Worm (Caenorhabditis elegans) whole organism, late embryonic: ENCODE data around the gene Y32G9A.3.
A peak's percentile ranks its signal among the peaks of the same experiment; 100 is the strongest.

Source experiments
- C08G9.2 ChIP-seq: sonication (generic microtip); optimal IDR thresholded peaks from 2 replicates; lab custom pipeline; 2016; ENCODE audit warnings: mild to moderate bottlenecking, missing genetic modification characterization, moderate library complexity, missing compliant biosample characterization
- F13H6.1 ChIP-seq: sonication (generic microtip); optimal IDR thresholded peaks from 2 replicates; lab custom pipeline; 2016; ENCODE audit warnings: missing genetic modification characterization, missing compliant biosample characterization
- K02D7.2 ChIP-seq: sonication (generic microtip); optimal IDR thresholded peaks from 2 replicates; lab custom pipeline; 2017; ENCODE audit warnings: mild to moderate bottlenecking, missing genetic modification characterization, missing compliant biosample characterization
- K09A11.1 ChIP-seq: sonication (generic microtip); optimal IDR thresholded peaks from 2 replicates; lab custom pipeline; 2017; ENCODE audit warnings: antibody characterized with exemption, mild to moderate bottlenecking, missing genetic modification characterization, missing compliant biosample characterization; ENCODE audit not compliant: insufficient read depth
- ahr-1 ChIP-seq: sonication (generic microtip); optimal IDR thresholded peaks from 2 replicates; lab custom pipeline; 2016; ENCODE audit warnings: missing genetic modification characterization, missing compliant biosample characterization
- ceh-14 ChIP-seq: sonication (generic microtip); optimal IDR thresholded peaks from 2 replicates; lab custom pipeline; 2016; ENCODE audit warnings: missing genotype, missing genetic modification characterization, missing compliant biosample characterization
- ceh-18 ChIP-seq: sonication (generic microtip); optimal IDR thresholded peaks from 2 replicates; lab custom pipeline; 2016; ENCODE audit warnings: missing genetic modification characterization, missing compliant biosample characterization
- ceh-19 ChIP-seq: fragments of 200-800 bp; sonication (Bioruptor generic); optimal IDR thresholded peaks from 2 replicates; lab custom pipeline; 2018; ENCODE audit warnings: mild to moderate bottlenecking, missing genetic modification characterization, missing compliant biosample characterization
- ceh-2 ChIP-seq: sonication (generic microtip); optimal IDR thresholded peaks from 2 replicates; lab custom pipeline; 2016; ENCODE audit warnings: missing genotype, missing genetic modification characterization, missing compliant biosample characterization
- ceh-22 ChIP-seq: sonication (generic microtip); optimal IDR thresholded peaks from 2 replicates; lab custom pipeline; 2017; ENCODE audit warnings: missing biosample characterization, missing genetic modification characterization
- ceh-31 ChIP-seq: sonication (generic microtip); optimal IDR thresholded peaks from 2 replicates; lab custom pipeline; 2016; ENCODE audit warnings: missing genetic modification characterization, missing compliant biosample characterization
- dmd-4 ChIP-seq: sonication (generic microtip); optimal IDR thresholded peaks from 2 replicates; lab custom pipeline; 2016; ENCODE audit warnings: borderline replicate concordance, missing genetic modification characterization, missing compliant biosample characterization
- dve-1 ChIP-seq: sonication (generic microtip); optimal IDR thresholded peaks from 2 replicates; lab custom pipeline; 2017; ENCODE audit warnings: antibody characterized with exemption, mild to moderate bottlenecking, missing genetic modification characterization, missing compliant biosample characterization
- elt-2 ChIP-seq: sonication (generic microtip); optimal IDR thresholded peaks from 2 replicates; lab custom pipeline; 2016; ENCODE audit warnings: missing genetic modification reagents, missing genetic modification characterization, missing compliant biosample characterization
- elt-4 ChIP-seq: sonication (generic microtip); optimal IDR thresholded peaks from 2 replicates; lab custom pipeline; 2016; ENCODE audit warnings: missing genetic modification characterization, missing compliant biosample characterization
- fkh-6 ChIP-seq: sonication (generic microtip); optimal IDR thresholded peaks from 2 replicates; lab custom pipeline; 2016; ENCODE audit warnings: missing genetic modification characterization, missing compliant biosample characterization
- gmeb-2 ChIP-seq: sonication (generic microtip); optimal IDR thresholded peaks from 2 replicates; lab custom pipeline; 2016; ENCODE audit warnings: missing genetic modification characterization, inconsistent platforms, missing compliant biosample characterization
- hlh-30 ChIP-seq: sonication (generic microtip); optimal IDR thresholded peaks from 2 replicates; lab custom pipeline; 2017; ENCODE audit warnings: antibody characterized with exemption, missing genetic modification characterization, missing compliant biosample characterization; ENCODE audit not compliant: insufficient read depth
- hlh-8 ChIP-seq: sonication (generic microtip); optimal IDR thresholded peaks from 2 replicates; lab custom pipeline; 2016; ENCODE audit warnings: missing genotype, missing genetic modification characterization, missing compliant biosample characterization
- lim-6 ChIP-seq: sonication (generic microtip); optimal IDR thresholded peaks from 2 replicates; lab custom pipeline; 2016; ENCODE audit warnings: missing genetic modification characterization, missing compliant biosample characterization
- lin-11 ChIP-seq: fragments of 200-800 bp; sonication (Bioruptor generic); optimal IDR thresholded peaks from 2 replicates; lab custom pipeline; 2018; ENCODE audit warnings: mild to moderate bottlenecking, missing genetic modification characterization, missing compliant biosample characterization
- mec-3 ChIP-seq: sonication (generic microtip); optimal IDR thresholded peaks from 2 replicates; lab custom pipeline; 2016; ENCODE audit warnings: borderline replicate concordance, missing genetic modification characterization, missing compliant biosample characterization
- nfya-1 ChIP-seq: sonication (generic microtip); optimal IDR thresholded peaks from 2 replicates; lab custom pipeline; 2017; ENCODE audit warnings: missing genetic modification characterization, mild to moderate bottlenecking, missing compliant biosample characterization, antibody characterized with exemption, moderate library complexity
- nhr-232 ChIP-seq: sonication (generic microtip); optimal IDR thresholded peaks from 2 replicates; lab custom pipeline; 2016; ENCODE audit warnings: missing genetic modification characterization, missing compliant biosample characterization
- pag-3 ChIP-seq: sonication (generic microtip); optimal IDR thresholded peaks from 2 replicates; lab custom pipeline; 2016; ENCODE audit warnings: missing compliant biosample characterization, missing genetic modification characterization, borderline replicate concordance
- pat-9 ChIP-seq: fragments of 200-800 bp; sonication (Bioruptor generic); optimal IDR thresholded peaks from 2 replicates; lab custom pipeline; 2018; ENCODE audit warnings: mild to moderate bottlenecking, missing genetic modification characterization, moderate library complexity, missing compliant biosample characterization
- pha-2 ChIP-seq: sonication (generic microtip); optimal IDR thresholded peaks from 2 replicates; lab custom pipeline; 2017; ENCODE audit warnings: mild to moderate bottlenecking, missing genetic modification characterization, missing compliant biosample characterization
- pha-4 ChIP-seq: fragments of 150-350 bp; optimal IDR thresholded peaks from 2 replicates; lab custom pipeline; 2018; ENCODE audit warnings: missing biosample characterization, missing genetic modification reagents, missing genetic modification characterization
- rnt-1 ChIP-seq: sonication (generic microtip); optimal IDR thresholded peaks from 2 replicates; lab custom pipeline; 2016; ENCODE audit warnings: missing genetic modification characterization, missing compliant biosample characterization
- sdc-2 ChIP-seq: sonication (generic microtip); optimal IDR thresholded peaks from 2 replicates; lab custom pipeline; 2016; ENCODE audit warnings: missing genotype, missing genetic modification characterization, missing compliant biosample characterization
- sox-2 ChIP-seq: fragments of 200-800 bp; sonication (Bioruptor generic); IDR thresholded peaks from 2 replicates; pipeline ENCODE4 v1.3.6; 2022; ENCODE audit warnings: missing genetic modification reagents, missing genetic modification characterization, missing compliant biosample characterization
- sox-4 ChIP-seq: sonication (generic microtip); optimal IDR thresholded peaks from 2 replicates; lab custom pipeline; 2017; ENCODE audit warnings: mild to moderate bottlenecking, missing genetic modification characterization, inconsistent platforms, missing compliant biosample characterization
- syd-9 ChIP-seq: sonication (generic microtip); optimal IDR thresholded peaks from 2 replicates; lab custom pipeline; 2016; ENCODE audit warnings: mild to moderate bottlenecking, missing genetic modification characterization, moderate library complexity, missing compliant biosample characterization
- tbx-2 ChIP-seq: sonication (generic microtip); optimal IDR thresholded peaks from 2 replicates; lab custom pipeline; 2016; ENCODE audit warnings: missing genetic modification characterization, missing compliant biosample characterization
- unc-3 ChIP-seq, 2 experiments: fragments of 200-800 bp in 1 of 2; sonication (Bioruptor generic) in 1 of 2; sonication (generic microtip) in 1 of 2; conservative IDR thresholded peaks in 1 of 2; optimal IDR thresholded peaks in 1 of 2; 2 replicates each; pipeline versions ENCODE4 v1.3.6 to Lab custom; 2016 to 2022; ENCODE audit warnings: missing compliant biosample characterization in 2 of 2, missing genetic modification characterization in 2 of 2, missing genetic modification reagents in 1 of 2
- unc-42 ChIP-seq: sonication (generic microtip); optimal IDR thresholded peaks from 2 replicates; lab custom pipeline; 2016; ENCODE audit warnings: missing genotype, missing genetic modification characterization, missing compliant biosample characterization
- zip-5 ChIP-seq: sonication (generic microtip); optimal IDR thresholded peaks from 2 replicates; lab custom pipeline; 2016; ENCODE audit warnings: missing genetic modification characterization, missing compliant biosample characterization
- ztf-16 ChIP-seq: sonication (generic microtip); optimal IDR thresholded peaks from 2 replicates; lab custom pipeline; 2017; ENCODE audit warnings: missing genetic modification characterization, missing compliant biosample characterization

Gene Y32G9A.3

DNA sequence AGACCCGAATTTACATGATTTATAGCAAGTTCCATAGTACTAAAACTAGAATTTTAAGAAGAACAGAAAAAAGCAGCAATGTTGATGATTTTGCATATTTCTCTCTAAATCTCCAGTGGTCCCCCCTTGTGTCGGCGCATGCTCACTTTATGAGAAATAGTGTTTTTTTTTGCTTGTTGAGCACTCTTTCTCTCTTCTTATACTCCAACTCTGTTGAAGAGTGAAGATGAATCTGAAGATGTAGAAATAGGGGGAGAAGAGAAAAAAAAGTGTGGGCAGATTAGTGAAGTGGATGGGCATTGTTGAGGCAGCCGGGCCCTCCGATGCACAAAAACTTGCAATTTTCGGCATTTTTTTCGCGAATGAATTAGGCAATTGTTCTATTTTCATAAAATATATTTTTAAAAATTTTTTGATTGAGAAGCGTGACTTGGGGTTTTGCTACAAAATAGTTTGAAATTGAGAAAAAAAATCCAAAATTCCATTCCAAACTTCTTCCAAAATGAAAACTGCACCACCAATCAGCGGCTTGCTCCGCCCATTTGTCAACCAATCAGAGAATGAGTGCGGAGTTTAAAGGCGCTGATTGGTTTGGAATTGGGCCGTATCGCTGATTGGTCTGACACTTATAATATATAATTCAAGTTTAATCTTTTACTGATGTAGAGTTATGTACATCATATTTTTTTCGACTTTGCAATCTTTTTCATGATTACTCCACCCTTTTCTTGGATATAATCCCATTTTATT, 29.4 kb downstream of the Y32G9A.3 start:
- peak; percentile 89 for TF ChIP-seq nfya-1 (tag; lab: Kevin White, UChicago)
- no peak for TF ChIP-seq lim-6 (tag; lab: Kevin White, UChicago)

DNA sequence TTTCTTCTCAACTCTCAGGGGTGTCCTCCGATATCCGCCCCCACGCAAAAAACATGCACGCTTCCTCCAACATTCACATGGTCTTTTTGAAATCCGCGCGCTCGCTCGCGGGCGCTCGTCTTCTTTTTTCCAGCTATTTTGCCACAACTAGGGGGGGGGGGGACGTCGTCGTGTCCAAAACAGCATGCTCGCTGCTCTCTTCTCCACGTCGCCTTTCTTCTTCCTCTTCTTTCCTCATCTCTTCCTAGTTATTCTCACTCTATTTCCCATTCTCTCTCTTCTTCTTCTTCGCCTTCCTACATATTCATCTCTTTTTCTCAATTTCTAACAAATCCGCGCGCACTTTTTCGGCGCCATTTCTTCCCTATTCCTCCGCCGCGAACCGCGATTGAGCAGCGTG, 32.3 kb downstream of the Y32G9A.3 start:
- no peak for TF ChIP-seq F13H6.1
- TF ChIP-seq dmd-4 (tag; lab: Kevin White, UChicago), result peak; percentile 3
- TF ChIP-seq tbx-2 (tag; lab: Kevin White, UChicago), result peak; percentile 23
- TF ChIP-seq ceh-22, result no peak
- TF ChIP-seq ceh-18, result peak; percentile 26
- TF ChIP-seq syd-9, result no peak
- no peak for TF ChIP-seq sox-4 (tag; lab: Kevin White, UChicago)
- TF ChIP-seq K02D7.2 (tag; lab: Kevin White, UChicago), result no peak
- peak; percentile 56 for TF ChIP-seq ceh-31 (tag; lab: Kevin White, UChicago)
- TF ChIP-seq ceh-14 (tag; lab: Kevin White, UChicago), result peak; percentile 32
- no peak for TF ChIP-seq ahr-1 (tag; lab: Kevin White, UChicago)
- TF ChIP-seq ztf-16 (tag; lab: Kevin White, UChicago), result no peak
- no peak for TF ChIP-seq dve-1 (tag; lab: Kevin White, UChicago)
- TF ChIP-seq gmeb-2 (tag; lab: Kevin White, UChicago), result no peak
- no peak for TF ChIP-seq ceh-19 (GFP tag; lab: Kevin White, UChicago)
- no peak for TF ChIP-seq nhr-232 (tag; lab: Kevin White, UChicago)
- no peak for TF ChIP-seq elt-2 (tag; lab: Kevin White, UChicago)
- no peak for TF ChIP-seq zip-5 (tag; lab: Kevin White, UChicago)
- TF ChIP-seq ceh-2 (tag; lab: Kevin White, UChicago), result no peak
- TF ChIP-seq K09A11.1 (tag; lab: Kevin White, UChicago), result no peak
- TF ChIP-seq unc-42 (tag; lab: Kevin White, UChicago), result peak; percentile 68
- no peak for TF ChIP-seq sox-2

DNA sequence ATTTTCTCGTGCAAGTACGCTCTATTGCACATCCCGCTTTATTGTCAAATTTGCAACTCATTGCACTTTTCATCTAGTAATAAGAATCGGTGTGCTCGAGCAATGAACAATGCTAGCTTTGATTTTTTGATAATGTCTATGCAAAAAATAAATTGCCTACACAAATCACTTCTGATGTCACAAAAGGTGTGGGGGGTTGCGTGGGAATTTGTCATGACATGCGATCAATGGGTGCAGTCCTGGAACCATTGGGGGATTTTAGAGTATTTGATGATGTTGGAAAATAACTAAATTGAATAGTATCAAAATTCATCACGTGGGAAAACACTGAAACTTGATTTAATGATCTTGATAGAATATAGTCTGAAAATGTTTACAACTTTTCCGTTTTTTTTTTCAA, 34.7 kb downstream of the Y32G9A.3 start:
- no peak for TF ChIP-seq pag-3 (tag; lab: Kevin White, UChicago)
- no peak for TF ChIP-seq K09A11.1 (tag; lab: Kevin White, UChicago)
- TF ChIP-seq hlh-30 (tag; lab: Kevin White, UChicago), result no peak
- TF ChIP-seq pha-4, result no peak

DNA sequence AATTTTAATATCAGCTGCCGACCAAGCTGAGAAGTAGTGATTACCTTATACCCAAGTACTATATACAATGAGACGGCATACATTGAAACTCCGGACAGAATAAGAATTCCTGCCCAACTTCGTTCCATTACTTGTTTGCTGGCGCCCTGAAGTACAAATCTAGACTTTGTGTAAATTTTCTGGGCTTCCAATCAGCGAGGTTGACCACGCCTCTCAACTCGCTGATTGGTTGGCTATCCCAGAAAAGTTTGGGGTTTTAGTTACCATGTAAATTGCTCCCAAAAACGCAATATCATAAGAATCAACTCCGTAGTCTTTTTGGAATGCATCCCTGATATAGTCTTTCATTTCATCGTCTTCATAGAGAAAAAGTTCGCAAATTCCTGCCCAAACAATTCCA, 44.0 kb downstream of the Y32G9A.3 start:
- no peak for TF ChIP-seq mec-3 (tag; lab: Kevin White, UChicago)
- TF ChIP-seq nfya-1 (tag; lab: Kevin White, UChicago), result peak; percentile 80
- TF ChIP-seq nhr-232 (tag; lab: Kevin White, UChicago), result no peak
- no peak for TF ChIP-seq sdc-2 (tag; lab: Kevin White, UChicago)
- TF ChIP-seq fkh-6 (tag; lab: Kevin White, UChicago), result no peak
- TF ChIP-seq ceh-14 (tag; lab: Kevin White, UChicago), result no peak

DNA sequence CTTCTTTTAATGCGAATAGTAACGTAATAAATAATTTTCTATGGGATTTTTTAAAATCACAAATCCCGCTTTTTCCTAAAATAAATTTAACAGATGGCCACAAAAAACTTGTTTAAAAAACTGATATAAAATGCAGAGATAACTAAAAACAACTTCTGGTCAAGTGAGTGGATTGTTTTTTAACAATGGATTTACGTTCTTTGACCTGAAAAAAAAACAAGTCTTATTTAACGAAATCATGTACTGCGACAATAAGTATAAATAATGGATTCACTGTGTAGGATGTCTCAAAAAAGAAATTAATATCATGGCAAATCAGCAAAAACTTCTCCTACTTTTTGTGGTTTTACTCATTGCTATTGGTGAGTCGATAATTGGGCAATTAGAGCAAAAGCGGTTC, 45.9 kb downstream of the Y32G9A.3 start, which contains the start of gene fipr-25:
fipr-25 (plus strand) TSS at position 301 of the 400 bp plus-strand sequence.
- TF ChIP-seq ceh-19 (GFP tag; lab: Kevin White, UChicago) (no peak), syd-9 (no peak), hlh-8 (tag; lab: Kevin White, UChicago) (no peak), pha-4 (no peak), unc-3 (GFP tag; conservative IDR thresholded peaks at IDR 0.05; lab: Robert Waterston, UW) (no peak), unc-3 (tag; optimal IDR thresholded peaks at IDR 0.05; lab: Kevin White, UChicago) (no peak), pha-2 (tag; lab: Kevin White, UChicago) (no peak), rnt-1 (no peak), sox-4 (tag; lab: Kevin White, UChicago) (no peak), gmeb-2 (tag; lab: Kevin White, UChicago) (no peak), K09A11.1 (tag; lab: Kevin White, UChicago) (no peak), lin-11 (no peak), elt-4 (tag; lab: Kevin White, UChicago) (no peak), C08G9.2 (tag; lab: Kevin White, UChicago) (no peak), F13H6.1 (no peak), ceh-14 (tag; lab: Kevin White, UChicago) (no peak), pat-9 (tag; lab: Kevin White, UChicago) (no peak)
- TF ChIP-seq, all 69 proteins: peak for 0
